6 worm cellular contexts compared by ENCODE assay signal in genomic region chrX:8308491-8308890, ce11.
TF ChIP-seq lines count a peak whose summit lies in the region.

No protein-coding gene starts in this region.

TF ChIP-seq in whole organism, L1 larva, 84 proteins besides CTCF, POLR2A, EP300 and RAD21:
- TF ChIP-seq nhr-85 (tag; lab: Kevin White, UChicago) (peak; percentile 18), nhr-76 (tag; optimal IDR thresholded peaks at IDR 0.05; lab: Kevin White, UChicago) (no peak), lin-14 (GFP tag; optimal IDR thresholded peaks at IDR 0.05; lab: Kevin White, UChicago) (peak; percentile 9), egl-27 (tag; optimal IDR thresholded peaks at IDR 0.05; lab: Kevin White, UChicago) (no peak), zag-1 (tag; optimal IDR thresholded peaks at IDR 0.05; lab: Kevin White, UChicago) (no peak), fkh-10 (GFP tag; optimal IDR thresholded peaks at IDR 0.05; lab: Kevin White, UChicago) (peak; percentile 39)

TF ChIP-seq in whole organism, L2 larva, 48 proteins besides CTCF, POLR2A, EP300 and RAD21:
- TF ChIP-seq ZK546.5 (tag; optimal IDR thresholded peaks at IDR 0.05; lab: Kevin White, UChicago) (no peak), unc-55 (GFP tag; optimal IDR thresholded peaks at IDR 0.05; lab: Kevin White, UChicago) (peak; percentile 5), lin-39 (tag; optimal IDR thresholded peaks at IDR 0.05; lab: Kevin White, UChicago) (peak; percentile 19)

TF ChIP-seq in whole organism, L3 larva, 47 proteins besides CTCF, POLR2A, EP300 and RAD21:
- TF ChIP-seq lin-15B (tag; optimal IDR thresholded peaks at IDR 0.05; lab: Kevin White, UChicago) (no peak), fkh-10 (GFP tag; optimal IDR thresholded peaks at IDR 0.05; lab: Kevin White, UChicago) (peak; percentile 22), nfya-1 (tag; optimal IDR thresholded peaks at IDR 0.05; lab: Kevin White, UChicago; ENCODE audit: insufficient read depth) (no peak)
TF ChIP-seq in whole organism, L3 larva: peak in this region for 1.

TF ChIP-seq in whole organism, L4 larva, 104 proteins besides CTCF, POLR2A, EP300 and RAD21:
- TF ChIP-seq attf-4 (tag; optimal IDR thresholded peaks at IDR 0.05; lab: Kevin White, UChicago), result no peak
- TF ChIP-seq lin-13 (GFP tag; optimal IDR thresholded peaks at IDR 0.05; lab: Kevin White, UChicago), result no peak
- no peak for TF ChIP-seq daf-12 (tag; optimal IDR thresholded peaks at IDR 0.05; lab: Kevin White, UChicago)
- TF ChIP-seq snpc-1.2 (GFP tag; IDR thresholded peaks at IDR 0.05; lab: Robert Waterston, UW), result no peak
- TF ChIP-seq vab-7 (GFP tag; IDR thresholded peaks at IDR 0.05; lab: Robert Waterston, UW), result no peak
- no peak for TF ChIP-seq lim-7 (GFP tag; IDR thresholded peaks at IDR 0.05; lab: Robert Waterston, UW)
- TF ChIP-seq aha-1 (tag; lab: Kevin White, UChicago), result peak; percentile 79

TF ChIP-seq in whole organism, late embryonic, 69 proteins besides CTCF, POLR2A, EP300 and RAD21:
- TF ChIP-seq unc-42 (tag; optimal IDR thresholded peaks at IDR 0.05; lab: Kevin White, UChicago), result peak; percentile 78
- TF ChIP-seq npax-4 (tag; optimal IDR thresholded peaks at IDR 0.05; lab: Kevin White, UChicago), result no peak

TF ChIP-seq in whole organism, mixed stage, embryonic, 35 proteins besides CTCF, POLR2A, EP300 and RAD21:
- TF ChIP-seq nhr-237 (tag; optimal IDR thresholded peaks at IDR 0.05; lab: Kevin White, UChicago) (no peak), ces-1 (GFP tag; optimal IDR thresholded peaks at IDR 0.05; lab: Kevin White, UChicago) (peak; percentile 75), elt-3 (tag; optimal IDR thresholded peaks at IDR 0.05; lab: Kevin White, UChicago) (no peak), mls-2 (tag; optimal IDR thresholded peaks at IDR 0.05; lab: Kevin White, UChicago) (no peak), nhr-12 (tag; optimal IDR thresholded peaks at IDR 0.05; lab: Kevin White, UChicago) (no peak), drap-1 (GFP tag; optimal IDR thresholded peaks at IDR 0.05; lab: Kevin White, UChicago) (no peak)
TF ChIP-seq in whole organism, mixed stage, embryonic: peak in this region for 1.

Comparison
In these comparisons a context has a peak if more than half of its experiments do, and no peak if none do; other contexts are left out.
1. Of the 29 proteins assayed by ChIP-seq in both whole organism, L4 larva and whole organism, L1 larva: peak only in whole organism, L4 larva: aha-1; only in whole organism, L1 larva: fkh-10; in both: none; in neither: 27.